Fruit fly (Drosophila melanogaster): ENCODE measurements around the gene CG5880.
A peak's percentile ranks its signal among the peaks of the same experiment; 100 is the strongest.

Gene CG5880

DNA sequence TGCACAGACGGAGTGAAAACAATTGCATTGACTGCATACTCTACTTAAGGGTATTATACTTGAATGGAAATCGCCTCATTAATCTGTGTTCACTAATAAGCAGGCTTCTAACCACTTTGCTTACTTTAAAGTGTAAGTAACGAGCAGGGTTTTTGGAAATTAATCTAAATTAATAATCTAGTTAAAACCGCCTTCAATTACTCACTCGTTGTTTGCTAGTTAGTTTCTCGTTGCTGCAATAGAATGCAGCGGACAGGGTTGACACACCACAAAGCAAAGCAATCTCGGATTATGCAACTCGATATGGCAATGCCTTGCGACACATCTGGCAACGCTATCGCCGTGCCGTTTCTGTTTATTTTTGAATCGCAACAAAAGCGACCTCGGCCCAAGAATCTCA, 23.4 kb downstream of the CG5880 start (continued):
- TF ChIP-seq CG17568 (GFP tag; optimal IDR thresholded peaks at IDR 0.05) (no peak), ro (GFP tag; IDR thresholded peaks at IDR 0.05) (no peak), CG9876 (GFP tag; optimal IDR thresholded peaks at IDR 0.05) (no peak), dan (GFP tag; IDR thresholded peaks at IDR 0.05) (no peak), CG14965 (GFP tag; optimal IDR thresholded peaks at IDR 0.05; ENCODE audit: borderline replicate concordance) (no peak), Doc3 (GFP tag; IDR thresholded peaks at IDR 0.05; ENCODE audit: partially characterized antibody) (no peak), CG7357 (GFP tag; IDR thresholded peaks at IDR 0.05) (no peak), bab2 (GFP tag; optimal IDR thresholded peaks at IDR 0.05) (no peak), BtbVII (GFP tag; optimal IDR thresholded peaks at IDR 0.05) (no peak), sr (GFP tag; IDR thresholded peaks at IDR 0.05) (no peak), CG8388 (GFP tag; optimal IDR thresholded peaks at IDR 0.05) (peak; percentile 1), chm (GFP tag; IDR thresholded peaks at IDR 0.05) (no peak), CG8478 (optimal IDR thresholded peaks at IDR 0.05) (no peak), scrt (GFP tag; optimal IDR thresholded peaks at IDR 0.05) (no peak), D19A (tag; optimal IDR thresholded peaks at IDR 0.05) (peak; percentile 83), CG14710 (tag; optimal IDR thresholded peaks at IDR 0.05) (peak; percentile 4), Opbp (GFP tag; IDR thresholded peaks at IDR 0.05; ENCODE audit: partially characterized antibody) (peak; percentile 26; the same call in 1 of the 3 replicates), CG9437 (GFP tag; optimal IDR thresholded peaks at IDR 0.05) (no peak), sna (GFP tag; IDR thresholded peaks at IDR 0.05; ENCODE audit: partially characterized antibody) (no peak), sens (GFP tag) (peak; percentile 91), gem (tag; optimal IDR thresholded peaks at IDR 0.05) (peak; percentile 37), CG4617 (GFP tag; optimal IDR thresholded peaks at IDR 0.05; ENCODE audit: borderline replicate concordance) (no peak), twi (tag; optimal IDR thresholded peaks at IDR 0.05) (no peak), NC2α (GFP tag; optimal IDR thresholded peaks at IDR 0.05) (no peak), bsh (GFP tag; optimal IDR thresholded peaks at IDR 0.05) (peak in 1 of 2 experiments; percentile 13), CG18476 (GFP tag; optimal IDR thresholded peaks at IDR 0.05) (no peak), chn (GFP tag; optimal IDR thresholded peaks at IDR 0.05) (no peak), ato (GFP tag; IDR thresholded peaks at IDR 0.05; ENCODE audit: partially characterized antibody) (no peak), gsb (GFP tag; IDR thresholded peaks at IDR 0.05) (no peak), fd3F (GFP tag; optimal IDR thresholded peaks at IDR 0.05) (no peak), CG10267 (tag; optimal IDR thresholded peaks at IDR 0.05) (no peak), CG17802 (tag; optimal IDR thresholded peaks at IDR 0.05) (no peak), Myb (GFP tag; optimal IDR thresholded peaks at IDR 0.05) (no peak), CG15269 (tag; optimal IDR thresholded peaks at IDR 0.05) (no peak), abd-A (tag; optimal IDR thresholded peaks at IDR 0.05) (no peak), dati (GFP tag; IDR thresholded peaks at IDR 0.05) (no peak), C15 (GFP tag; IDR thresholded peaks at IDR 0.05) (no peak), Ada2b (GFP tag; IDR thresholded peaks at IDR 0.05) (no peak), lola (GFP tag; optimal IDR thresholded peaks at IDR 0.05) (no peak), CG17612 (GFP tag; IDR thresholded peaks at IDR 0.05) (no peak), CrebB (tag; optimal IDR thresholded peaks at IDR 0.05) (no peak), Rfx (GFP tag; IDR thresholded peaks at IDR 0.05) (no peak), CG7556 (GFP tag; optimal IDR thresholded peaks at IDR 0.05) (no peak), nmo (GFP tag; optimal IDR thresholded peaks at IDR 0.05) (peak; percentile 20), CG16813 (GFP tag; IDR thresholded peaks at IDR 0.05; ENCODE audit: partially characterized antibody) (no peak), CG9817 (tag; optimal IDR thresholded peaks at IDR 0.05) (no peak), CG18764 (GFP tag; optimal IDR thresholded peaks at IDR 0.05) (no peak), phol (tag; optimal IDR thresholded peaks at IDR 0.05) (peak; percentile 24), fd64A (GFP tag; optimal IDR thresholded peaks at IDR 0.05) (no peak), hkb (optimal IDR thresholded peaks at IDR 0.05) (no peak), hkb (GFP tag; IDR thresholded peaks at IDR 0.05) (no peak), usp (GFP tag; optimal IDR thresholded peaks at IDR 0.05) (no peak)

Measured in whole organism, embryonic.